Fruit fly (Drosophila melanogaster) whole organism, prepupa: ENCODE measurements around the gene Kaz-m1.

Source experiments
- Blimp-1 ChIP-seq: fragments of 200-800 bp; sonication (Bioruptor generic); optimal IDR thresholded peaks from 3 replicates; lab custom pipeline; 2017; ENCODE audit warnings: missing biosample characterization, missing genetic modification characterization, mild to moderate bottlenecking, moderate library complexity, missing genetic modification reagents
- CG10669 ChIP-seq: fragments of 200-800 bp; sonication (Bioruptor generic); optimal IDR thresholded peaks from 3 replicates; lab custom pipeline; 2018; ENCODE audit warnings: missing biosample characterization, mild to moderate bottlenecking, missing genetic modification characterization, moderate library complexity
- CG11762 ChIP-seq: fragments of 200-800 bp; sonication (Bioruptor generic); optimal IDR thresholded peaks from 3 replicates; lab custom pipeline; 2016; ENCODE audit warnings: missing biosample characterization, missing genetic modification characterization; ENCODE audit not compliant: insufficient read depth
- CG1621 ChIP-seq: fragments of 200-800 bp; sonication (Bioruptor generic); optimal IDR thresholded peaks from 3 replicates; lab custom pipeline; 2018; ENCODE audit warnings: missing biosample characterization, mild to moderate bottlenecking, missing genetic modification characterization
- CG3032 ChIP-seq: fragments of 200-800 bp; optimal IDR thresholded peaks from 2 replicates; lab custom pipeline; 2019; ENCODE audit warnings: missing biosample characterization, mild to moderate bottlenecking, missing genetic modification characterization, moderate library complexity
- CG32006 ChIP-seq: fragments of 200-800 bp; sonication (Bioruptor generic); optimal IDR thresholded peaks from 3 replicates; lab custom pipeline; 2017; ENCODE audit warnings: missing biosample characterization, mild to moderate bottlenecking, missing genetic modification characterization
- CG34406 ChIP-seq: fragments of 200-800 bp; sonication (Bioruptor generic); optimal IDR thresholded peaks from 3 replicates; lab custom pipeline; 2016; ENCODE audit warnings: missing biosample characterization, missing genetic modification characterization
- CG4318 ChIP-seq: fragments of 200-800 bp; sonication (Bioruptor generic); optimal IDR thresholded peaks from 3 replicates; lab custom pipeline; 2017; ENCODE audit warnings: missing biosample characterization, mild to moderate bottlenecking, missing genetic modification characterization
- CG6163 ChIP-seq: fragments of 200-800 bp; sonication (Bioruptor generic); IDR thresholded peaks from 3 replicates; pipeline ENCODE4 v1.3.6; 2022; ENCODE audit warnings: missing biosample characterization, missing genetic modification characterization
- CG6276 ChIP-seq: fragments of 200-800 bp; sonication (Bioruptor generic); optimal IDR thresholded peaks from 2 replicates; lab custom pipeline; 2017; ENCODE audit warnings: missing biosample characterization, mild to moderate bottlenecking, missing genetic modification characterization
- CG7368 ChIP-seq: fragments of 200-800 bp; sonication (Bioruptor generic); optimal IDR thresholded peaks from 3 replicates; lab custom pipeline; 2016; ENCODE audit warnings: missing biosample characterization, missing genetic modification characterization
- CG8119 ChIP-seq: fragments of 200-800 bp; sonication (Bioruptor generic); IDR thresholded peaks from 3 replicates; pipeline ENCODE4 v1.3.6; 2022; ENCODE audit warnings: missing biosample characterization, missing genetic modification characterization
- CG8632 ChIP-seq: fragments of 200-800 bp; sonication (Bioruptor generic); optimal IDR thresholded peaks from 3 replicates; lab custom pipeline; 2016; ENCODE audit warnings: missing biosample characterization, missing genetic modification characterization
- CG9139 ChIP-seq: fragments of 200-800 bp; sonication (Bioruptor generic); optimal IDR thresholded peaks from 3 replicates; lab custom pipeline; 2017; ENCODE audit warnings: missing biosample characterization, mild to moderate bottlenecking, missing genetic modification characterization
- Eip75B ChIP-seq: fragments of 200-800 bp; sonication (Bioruptor generic); optimal IDR thresholded peaks from 3 replicates; lab custom pipeline; 2016; ENCODE audit warnings: missing biosample characterization, missing genetic modification characterization
- Eip78C ChIP-seq: fragments of 200-800 bp; sonication (Bioruptor generic); peaks from one replicate; lab custom pipeline; 2016; ENCODE audit warnings: missing biosample characterization, missing genetic modification characterization
- Eip93F ChIP-seq: fragments of 200-800 bp; sonication (Bioruptor generic); optimal IDR thresholded peaks from 2 replicates; lab custom pipeline; 2016; ENCODE audit warnings: missing biosample characterization, mild to moderate bottlenecking, missing genetic modification characterization
- Ets96B ChIP-seq: fragments of 200-800 bp; optimal IDR thresholded peaks from 2 replicates; lab custom pipeline; 2019; ENCODE audit warnings: missing biosample characterization, mild to moderate bottlenecking, missing genetic modification characterization, moderate library complexity
- Gug ChIP-seq: fragments of 200-800 bp; sonication (Bioruptor generic); IDR thresholded peaks from 2 replicates; pipeline ENCODE4 v1.3.6; 2022; ENCODE audit warnings: missing biosample characterization, missing genetic modification characterization
- Lpt ChIP-seq: fragments of 200-800 bp; sonication (Bioruptor generic); optimal IDR thresholded peaks from 3 replicates; lab custom pipeline; 2016; ENCODE audit warnings: missing biosample characterization, missing genetic modification characterization
- OdsH ChIP-seq: fragments of 200-800 bp; sonication (Bioruptor generic); optimal IDR thresholded peaks from 3 replicates; lab custom pipeline; 2016; ENCODE audit warnings: missing biosample characterization, missing genetic modification characterization
- Sox102F ChIP-seq: fragments of 200-800 bp; sonication (Bioruptor generic); optimal IDR thresholded peaks from 2 replicates; lab custom pipeline; 2016; ENCODE audit warnings: missing biosample characterization, mild to moderate bottlenecking, missing genetic modification characterization
- Sox14 ChIP-seq: fragments of 200-800 bp; sonication (Bioruptor generic); optimal IDR thresholded peaks from 3 replicates; lab custom pipeline; 2016; ENCODE audit warnings: missing biosample characterization, missing genetic modification characterization
- cyc ChIP-seq: fragments of 200-800 bp; sonication (Bioruptor generic); optimal IDR thresholded peaks from 3 replicates; lab custom pipeline; 2016; ENCODE audit warnings: missing biosample characterization, missing genetic modification characterization
- dac ChIP-seq: fragments of 200-800 bp; sonication (Bioruptor generic); optimal IDR thresholded peaks from 2 replicates; lab custom pipeline; 2017; ENCODE audit warnings: missing biosample characterization, mild to moderate bottlenecking, missing genetic modification characterization
- dsx ChIP-seq: fragments of 200-800 bp; optimal IDR thresholded peaks from 3 replicates; lab custom pipeline; 2019; ENCODE audit warnings: missing biosample characterization, mild to moderate bottlenecking, missing genetic modification characterization, moderate library complexity; ENCODE audit not compliant: poor library complexity, severe bottlenecking
- eg ChIP-seq: fragments of 200-800 bp; sonication (Bioruptor generic); IDR thresholded peaks from 3 replicates; pipeline ENCODE4 v1.3.6; 2022; ENCODE audit warnings: missing biosample characterization, missing genetic modification characterization
- fd59A ChIP-seq: fragments of 200-800 bp; sonication (Bioruptor generic); optimal IDR thresholded peaks from 2 replicates; lab custom pipeline; 2017; ENCODE audit warnings: missing biosample characterization, mild to moderate bottlenecking, missing genetic modification characterization, missing genetic modification reagents
- fkh ChIP-seq: fragments of 200-800 bp; sonication (Bioruptor generic); optimal IDR thresholded peaks from 3 replicates; lab custom pipeline; 2017; ENCODE audit warnings: missing biosample characterization, mild to moderate bottlenecking, missing genetic modification characterization, moderate library complexity
- lz ChIP-seq: fragments of 200-800 bp; sonication (Bioruptor generic); optimal IDR thresholded peaks from 3 replicates; lab custom pipeline; 2016; ENCODE audit warnings: missing biosample characterization, missing genetic modification characterization
- pdm3 ChIP-seq: fragments of 200-800 bp; sonication (Bioruptor generic); optimal IDR thresholded peaks from 3 replicates; lab custom pipeline; 2016; ENCODE audit warnings: missing biosample characterization, missing genetic modification characterization
- salr ChIP-seq, 2 experiments: fragments of 200-800 bp; sonication (Bioruptor generic); optimal IDR thresholded peaks; 3 replicates each; lab custom pipeline; 2016 to 2018; ENCODE audit warnings: missing biosample characterization in 2 of 2, missing genetic modification characterization in 2 of 2, mild to moderate bottlenecking in 1 of 2
- spab ChIP-seq: fragments of 200-800 bp; sonication (Bioruptor generic); optimal IDR thresholded peaks from 2 replicates; lab custom pipeline; 2017; ENCODE audit warnings: missing biosample characterization, mild to moderate bottlenecking, missing genetic modification characterization, missing genetic modification reagents
- svp ChIP-seq: fragments of 200-800 bp; sonication (Bioruptor generic); peaks from one replicate; lab custom pipeline; 2016; ENCODE audit warnings: missing biosample characterization, missing genetic modification characterization
- vri ChIP-seq: fragments of 200-800 bp; sonication (Bioruptor generic); optimal IDR thresholded peaks from 3 replicates; lab custom pipeline; 2016; ENCODE audit warnings: missing biosample characterization, mild to moderate bottlenecking, missing genetic modification characterization

The Kaz-m1 gene

DNA sequence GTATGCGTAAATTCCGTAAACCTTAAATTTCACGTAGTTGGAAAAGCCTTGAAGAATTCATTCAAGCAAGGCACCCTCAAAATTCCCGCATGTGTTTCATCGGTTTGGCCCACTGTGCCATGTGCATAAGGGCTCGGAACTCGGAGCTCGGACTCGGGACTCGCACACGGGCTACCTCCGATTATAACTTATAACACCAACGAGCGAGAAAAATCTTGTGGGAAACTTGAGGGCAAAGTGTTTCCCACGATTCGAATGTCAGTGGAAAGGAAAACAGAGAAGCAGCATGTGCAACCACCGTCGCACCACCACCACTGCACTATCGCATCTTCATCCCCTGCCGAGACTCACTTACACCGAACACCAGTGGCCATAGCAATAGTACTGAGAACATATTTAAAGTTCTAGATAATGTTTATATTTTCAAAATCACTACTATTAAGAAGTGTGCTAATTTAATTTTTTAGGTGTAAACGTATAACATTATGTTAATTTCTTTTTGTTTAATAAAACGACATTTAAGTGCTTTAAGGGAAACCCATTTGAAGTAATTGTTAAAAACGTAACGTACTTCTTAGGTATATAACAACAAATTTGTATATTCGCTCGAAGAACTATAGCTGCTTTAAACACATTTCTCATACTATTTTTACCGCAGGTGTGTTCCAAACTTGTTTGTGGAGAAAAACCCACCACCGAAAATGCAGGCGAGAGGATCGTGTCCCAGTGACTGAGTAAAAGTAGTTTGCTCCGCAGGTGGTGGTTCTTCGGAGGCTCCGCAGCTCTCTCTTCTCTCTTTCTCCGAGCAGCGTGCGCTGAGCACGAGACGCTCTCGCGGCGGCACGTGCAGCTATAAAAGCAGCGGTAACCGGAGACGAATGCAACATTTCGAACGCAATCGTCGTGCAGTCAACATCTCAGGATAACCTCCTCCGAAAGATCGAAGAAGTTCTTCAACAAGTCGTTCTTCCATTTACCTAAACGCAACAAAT, 21.9 kb downstream of the Kaz-m1 start (continued):
- TF ChIP-seq Gug (GFP tag; lab: Robert Waterston, UW) (peak; percentile 49), fd59A (GFP tag; lab: Kevin White, UChicago) (peak; percentile 91), CG9139 (GFP tag; lab: Kevin White, UChicago) (peak; percentile 86), Ets96B (peak; percentile 93), CG6276 (peak; percentile 87), CG8119 (GFP tag; lab: Robert Waterston, UW) (peak; percentile 90), cyc (GFP tag; lab: Kevin White, UChicago) (peak; percentile 82), salr (GFP tag; optimal IDR thresholded peaks at IDR 0.05; lab: Kevin White, UChicago) (peak; percentile 60 to 85), Sox102F (GFP tag; lab: Kevin White, UChicago) (peak; percentile 90), CG7368 (peak; percentile 76), pdm3 (GFP tag; lab: Kevin White, UChicago) (peak; percentile 88), vri (GFP tag; lab: Kevin White, UChicago) (peak; percentile 84), CG10669 (GFP tag; lab: Kevin White, UChicago) (peak; percentile 92), Blimp-1 (peak; percentile 84), dac (peak; percentile 61), CG4318 (GFP tag; lab: Kevin White, UChicago) (peak; percentile 72), CG11762 (GFP tag; lab: Kevin White, UChicago) (peak; percentile 75), fkh (GFP tag; lab: Kevin White, UChicago) (peak; percentile 59), dsx (peak; percentile 91), eg (GFP tag; lab: Robert Waterston, UW) (peak; percentile 57), spab (GFP tag; lab: Kevin White, UChicago) (peak; percentile 93), lz (GFP tag; lab: Kevin White, UChicago) (peak; percentile 91), svp (peak; percentile 96), Eip75B (GFP tag; lab: Kevin White, UChicago) (peak; percentile 92), CG1621 (tag; lab: Kevin White, UChicago) (peak; percentile 76), Lpt (GFP tag; lab: Kevin White, UChicago) (peak; percentile 68), CG34406 (peak; percentile 89), Eip93F (GFP tag; lab: Kevin White, UChicago) (peak; percentile 53)

DNA sequence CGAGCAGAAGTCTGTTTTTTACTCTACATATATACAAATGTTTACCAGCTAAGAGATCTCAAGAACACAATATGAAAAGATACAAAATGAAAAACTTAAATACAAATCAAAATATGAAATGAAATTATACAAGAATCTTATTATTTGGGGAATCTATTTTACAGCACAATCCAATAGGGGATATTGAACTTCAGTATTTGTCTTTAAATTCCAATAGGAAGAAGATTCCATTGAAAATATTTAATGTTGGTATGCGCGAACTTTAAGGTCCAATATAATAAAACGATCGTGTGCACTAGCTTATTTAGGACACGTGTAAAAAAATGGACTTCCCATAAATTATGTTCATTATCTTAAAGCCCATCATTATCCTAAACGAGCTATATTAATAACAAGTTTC, 23.4 kb downstream of the Kaz-m1 start:
- no peak for TF ChIP-seq CG6163 (GFP tag; lab: Robert Waterston, UW)
- TF ChIP-seq Sox14 (GFP tag; lab: Kevin White, UChicago), result no peak
- TF ChIP-seq OdsH (GFP tag; lab: Kevin White, UChicago), result no peak
- no peak for TF ChIP-seq CG8632 (GFP tag; lab: Kevin White, UChicago)
- TF ChIP-seq Blimp-1, result no peak
- TF ChIP-seq svp, result no peak

DNA sequence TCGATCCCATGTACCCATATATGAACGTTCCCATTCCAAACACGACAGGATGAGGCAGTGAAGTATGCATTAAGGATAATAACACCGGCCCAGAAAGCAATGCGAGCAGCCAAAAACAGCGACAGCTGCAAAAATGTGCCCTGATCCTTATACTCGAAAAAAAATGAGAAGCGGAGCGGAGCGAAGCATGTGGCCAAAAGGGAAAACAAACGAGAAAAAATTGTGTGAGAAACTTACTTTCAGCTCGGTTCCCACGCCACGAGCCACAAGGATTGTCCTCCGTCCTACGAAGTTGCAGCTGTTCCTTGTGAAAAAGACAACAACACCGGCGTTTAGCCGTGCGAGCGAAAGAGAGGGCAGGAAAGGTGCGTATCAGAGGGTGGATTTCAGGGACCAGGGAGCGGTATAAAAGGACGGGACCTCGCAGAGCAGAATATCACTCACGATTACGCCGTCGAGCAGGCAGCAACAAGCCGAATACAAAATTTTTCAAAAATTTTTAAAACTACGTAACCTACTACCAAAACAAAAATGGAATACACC, 25.3 kb downstream of the Kaz-m1 start:
- TF ChIP-seq Eip78C (GFP tag; lab: Kevin White, UChicago) (peak; percentile 13), lz (GFP tag; lab: Kevin White, UChicago) (no peak), CG32006 (GFP tag; lab: Kevin White, UChicago) (no peak), CG3032 (no peak), Lpt (GFP tag; lab: Kevin White, UChicago) (no peak)
